Fruit fly (Drosophila melanogaster) whole organism, embryonic: ENCODE data around the gene CG5727.

Experiments
- Adf1 ChIP-seq: fragments of 200-800 bp; sonication (Bioruptor generic); IDR thresholded peaks from 2 replicates; pipeline ENCODE4 v1.3.6; 2022; ENCODE audit warnings: missing biosample characterization, missing genetic modification characterization
- BEAF-32 ChIP-seq: fragments of 200-800 bp; sonication (Bioruptor generic); optimal IDR thresholded peaks from 3 replicates; lab custom pipeline; 2017; ENCODE audit warnings: missing biosample characterization, missing genetic modification characterization, mild to moderate bottlenecking, moderate library complexity, missing genetic modification reagents
- CG1024 ChIP-seq: fragments of 200-800 bp; sonication (Bioruptor generic); IDR thresholded peaks from 2 replicates; pipeline ENCODE4 v1.3.6; 2022; ENCODE audit warnings: missing biosample characterization, missing genetic modification characterization
- CG10274 ChIP-seq: fragments of 200-800 bp; sonication (Bioruptor generic); optimal IDR thresholded peaks from 3 replicates; lab custom pipeline; 2017; ENCODE audit warnings: missing biosample characterization, mild to moderate bottlenecking, missing genetic modification characterization
- CG11398 ChIP-seq: fragments of 200-800 bp; sonication (Bioruptor generic); optimal IDR thresholded peaks from 2 replicates; lab custom pipeline; 2016; ENCODE audit warnings: missing biosample characterization, missing genetic modification characterization
- CG11456 ChIP-seq: fragments of 200-800 bp; sonication (Bioruptor generic); IDR thresholded peaks from 3 replicates; pipeline ENCODE4 v1.3.6; 2022; ENCODE audit warnings: missing biosample characterization, missing genetic modification characterization
- CG12104 ChIP-seq: fragments of 200-800 bp; sonication (Bioruptor generic); optimal IDR thresholded peaks from 3 replicates; lab custom pipeline; 2016; ENCODE audit warnings: missing biosample characterization, missing genetic modification characterization
- CG12659 ChIP-seq: fragments of 200-800 bp; sonication (Bioruptor generic); optimal IDR thresholded peaks from 3 replicates; lab custom pipeline; 2017; ENCODE audit warnings: mild to moderate bottlenecking, missing biosample characterization, missing genetic modification reagents, missing genetic modification characterization
- CG12942 ChIP-seq: fragments of 200-800 bp; sonication (Bioruptor generic); optimal IDR thresholded peaks from 3 replicates; lab custom pipeline; 2016; ENCODE audit warnings: missing biosample characterization, missing genetic modification characterization
- CG13287 ChIP-seq: fragments of 200-800 bp; sonication (Bioruptor generic); IDR thresholded peaks from 2 replicates; pipeline ENCODE4 v1.3.6; 2022; ENCODE audit warnings: missing biosample characterization, missing genetic modification characterization; ENCODE audit not compliant: partially characterized antibody
- CG14710 ChIP-seq: fragments of 200-800 bp; sonication (Bioruptor generic); optimal IDR thresholded peaks from 3 replicates; lab custom pipeline; 2019; ENCODE audit warnings: missing biosample characterization, mild to moderate bottlenecking, missing genetic modification characterization, moderate library complexity
- CG15073 ChIP-seq: fragments of 200-800 bp; sonication (Bioruptor generic); optimal IDR thresholded peaks from 2 replicates; lab custom pipeline; 2016; ENCODE audit warnings: missing biosample characterization, missing genetic modification characterization
- CG16813 ChIP-seq: fragments of 200-800 bp; sonication (Bioruptor generic); IDR thresholded peaks from 3 replicates; pipeline ENCODE4 v1.3.6; 2022; ENCODE audit warnings: missing biosample characterization, missing genetic modification characterization; ENCODE audit not compliant: partially characterized antibody
- CG17802 ChIP-seq: fragments of 200-800 bp; sonication (Bioruptor generic); optimal IDR thresholded peaks from 2 replicates; lab custom pipeline; 2018; ENCODE audit warnings: missing biosample characterization, mild to moderate bottlenecking, missing genetic modification characterization, moderate library complexity
- CG18764 ChIP-seq: fragments of 200-800 bp; sonication (Bioruptor generic); optimal IDR thresholded peaks from 3 replicates; lab custom pipeline; 2016; ENCODE audit warnings: missing biosample characterization, missing genetic modification characterization
- CG30020 ChIP-seq: fragments of 200-800 bp; optimal IDR thresholded peaks from 2 replicates; lab custom pipeline; 2019; ENCODE audit warnings: missing biosample characterization, mild to moderate bottlenecking, missing genetic modification characterization, moderate library complexity
- CG3065 ChIP-seq: fragments of 200-800 bp; sonication (Bioruptor generic); optimal IDR thresholded peaks from 2 replicates; lab custom pipeline; 2016; ENCODE audit warnings: missing biosample characterization, missing genetic modification characterization
- CG3281 ChIP-seq: fragments of 200-800 bp; sonication (Bioruptor generic); optimal IDR thresholded peaks from 3 replicates; lab custom pipeline; 2017; ENCODE audit warnings: missing biosample characterization, mild to moderate bottlenecking, missing genetic modification characterization
- CG3726 ChIP-seq: fragments of 200-800 bp; sonication (Bioruptor generic); IDR thresholded peaks from 3 replicates; pipeline ENCODE4, ENCODE4 v1.3.6; 2022; ENCODE audit warnings: missing biosample characterization, missing genetic modification characterization
- CG7963 ChIP-seq: fragments of 200-800 bp; sonication (Bioruptor generic); IDR thresholded peaks from 3 replicates; pipeline ENCODE4 v1.3.6; 2022; ENCODE audit warnings: missing biosample characterization, missing genetic modification characterization; ENCODE audit not compliant: partially characterized antibody
- CG8359 ChIP-seq: fragments of 200-800 bp; sonication (Bioruptor generic); optimal IDR thresholded peaks from 2 replicates; lab custom pipeline; 2017; ENCODE audit warnings: missing biosample characterization, mild to moderate bottlenecking, missing genetic modification characterization, borderline replicate concordance
- CG8388 ChIP-seq: fragments of 200-800 bp; sonication (Bioruptor generic); optimal IDR thresholded peaks from 2 replicates; lab custom pipeline; 2019; ENCODE audit warnings: missing biosample characterization, mild to moderate bottlenecking, missing genetic modification characterization, moderate library complexity
- CG9437 ChIP-seq: fragments of 200-800 bp; sonication (Bioruptor generic); optimal IDR thresholded peaks from 2 replicates; lab custom pipeline; 2018; ENCODE audit warnings: missing biosample characterization, mild to moderate bottlenecking, missing genetic modification characterization
- Chrac-16 ChIP-seq: fragments of 200-800 bp; sonication (Bioruptor generic); optimal IDR thresholded peaks from 3 replicates; lab custom pipeline; 2016; ENCODE audit warnings: missing biosample characterization, missing genetic modification characterization
- Dip2 ChIP-seq: fragments of 200-800 bp; sonication (Bioruptor generic); IDR thresholded peaks from 2 replicates; pipeline ENCODE4 v1.3.6; 2022; ENCODE audit warnings: missing biosample characterization, missing genetic modification characterization
- Fer2 ChIP-seq: fragments of 200-800 bp; sonication (Bioruptor generic); optimal IDR thresholded peaks from 2 replicates; lab custom pipeline; 2018; ENCODE audit warnings: missing biosample characterization, mild to moderate bottlenecking, missing genetic modification characterization, moderate library complexity
- HHEX ChIP-seq: fragments of 200-800 bp; sonication (Bioruptor generic); optimal IDR thresholded peaks from 3 replicates; lab custom pipeline; 2017; ENCODE audit warnings: missing biosample characterization, mild to moderate bottlenecking, missing genetic modification characterization, missing genetic modification reagents
- HLH3B ChIP-seq: fragments of 200-800 bp; sonication (Bioruptor generic); IDR thresholded peaks from 2 replicates; pipeline ENCODE4 v1.3.6; 2022; ENCODE audit warnings: missing biosample characterization, missing genetic modification characterization
- Kr ChIP-seq: fragments of 200-800 bp; sonication (Bioruptor generic); optimal IDR thresholded peaks from 2 replicates; lab custom pipeline; 2017; ENCODE audit warnings: missing biosample characterization, mild to moderate bottlenecking, missing genetic modification characterization
- Lhr ChIP-seq: fragments of 200-800 bp; sonication (Bioruptor generic); optimal IDR thresholded peaks from 3 replicates; lab custom pipeline; 2017; ENCODE audit warnings: mild to moderate bottlenecking, missing biosample characterization, missing genetic modification reagents, missing genetic modification characterization
- PHDP ChIP-seq: fragments of 200-800 bp; sonication (Bioruptor generic); optimal IDR thresholded peaks from 3 replicates; lab custom pipeline; 2018; ENCODE audit warnings: missing biosample characterization, mild to moderate bottlenecking, missing genetic modification characterization, moderate library complexity
- Sry-δ ChIP-seq: fragments of 200-800 bp; sonication (Bioruptor generic); optimal IDR thresholded peaks from 2 replicates; lab custom pipeline; 2016; ENCODE audit warnings: missing biosample characterization, missing genetic modification characterization
- bsh ChIP-seq, 2 experiments: fragments of 200-800 bp; sonication (Bioruptor generic); optimal IDR thresholded peaks; 2 replicates each; lab custom pipeline; 2017 to 2018; ENCODE audit warnings: mild to moderate bottlenecking in 2 of 2, missing biosample characterization in 2 of 2, missing genetic modification characterization in 2 of 2, moderate library complexity in 1 of 2
- ci ChIP-seq: fragments of 200-800 bp; sonication (Bioruptor generic); IDR thresholded peaks from 3 replicates; pipeline ENCODE4 v1.3.6; 2022; ENCODE audit warnings: missing biosample characterization, missing genetic modification characterization
- dmrt11E ChIP-seq: fragments of 200-800 bp; sonication (Bioruptor generic); optimal IDR thresholded peaks from 3 replicates; lab custom pipeline; 2018; ENCODE audit warnings: missing biosample characterization, mild to moderate bottlenecking, missing genetic modification characterization, moderate library complexity
- kay ChIP-seq: fragments of 200-800 bp; sonication (Bioruptor generic); optimal IDR thresholded peaks from 2 replicates; lab custom pipeline; 2016; ENCODE audit warnings: missing biosample characterization, missing genetic modification characterization
- lmd ChIP-seq: fragments of 200-800 bp; sonication (Bioruptor generic); IDR thresholded peaks from 2 replicates; pipeline ENCODE4 v1.3.6; 2022; ENCODE audit warnings: missing biosample characterization, missing genetic modification characterization
- lola ChIP-seq, 3 experiments: fragments of >200 bp in 2 of 3; fragments of 200-800 bp in 1 of 3; sonication (Bioruptor generic) in 1 of 3; optimal IDR thresholded peaks; 2 replicates each; lab custom pipeline; 2017 to 2019; ENCODE audit warnings: missing biosample characterization in 3 of 3, missing genetic modification characterization in 3 of 3, mild to moderate bottlenecking in 1 of 3, moderate library complexity in 1 of 3
- nmo ChIP-seq: fragments of 200-800 bp; sonication (Bioruptor generic); optimal IDR thresholded peaks from 2 replicates; lab custom pipeline; 2018; ENCODE audit warnings: missing biosample characterization, mild to moderate bottlenecking, missing genetic modification characterization, moderate library complexity
- org-1 ChIP-seq: fragments of 200-800 bp; sonication (Bioruptor generic); optimal IDR thresholded peaks from 2 replicates; lab custom pipeline; 2017; ENCODE audit warnings: missing biosample characterization, missing genetic modification characterization
- peb ChIP-seq: fragments of 200-800 bp; sonication (Bioruptor generic); IDR thresholded peaks from 2 replicates; pipeline ENCODE4 v1.3.6; 2022; ENCODE audit warnings: missing biosample characterization, missing genetic modification characterization
- phol ChIP-seq: fragments of 200-800 bp; sonication (Bioruptor generic); optimal IDR thresholded peaks from 3 replicates; lab custom pipeline; 2018; ENCODE audit warnings: missing biosample characterization, mild to moderate bottlenecking, missing genetic modification characterization, moderate library complexity
- pzg ChIP-seq: fragments of 200-800 bp; sonication (Bioruptor generic); optimal IDR thresholded peaks from 3 replicates; lab custom pipeline; 2018; ENCODE audit warnings: missing biosample characterization, mild to moderate bottlenecking, missing genetic modification characterization, moderate library complexity
- run ChIP-seq: fragments of 200-800 bp; sonication (Bioruptor generic); optimal IDR thresholded peaks from 3 replicates; lab custom pipeline; 2018; ENCODE audit warnings: missing biosample characterization, mild to moderate bottlenecking, missing genetic modification characterization
- sd ChIP-seq: fragments of 200-800 bp; sonication (Bioruptor generic); optimal IDR thresholded peaks from 3 replicates; lab custom pipeline; 2018; ENCODE audit warnings: missing biosample characterization, mild to moderate bottlenecking, missing genetic modification characterization, moderate library complexity
- sens-2 ChIP-seq: fragments of 200-800 bp; sonication (Bioruptor generic); IDR thresholded peaks from 2 replicates; pipeline ENCODE4 v1.3.6; 2022; ENCODE audit warnings: missing biosample characterization, missing genetic modification characterization
- twi ChIP-seq: fragments of 200-800 bp; optimal IDR thresholded peaks from 2 replicates; lab custom pipeline; 2019; ENCODE audit warnings: missing biosample characterization, mild to moderate bottlenecking, missing genetic modification characterization, moderate library complexity

Gene CG5727

DNA sequence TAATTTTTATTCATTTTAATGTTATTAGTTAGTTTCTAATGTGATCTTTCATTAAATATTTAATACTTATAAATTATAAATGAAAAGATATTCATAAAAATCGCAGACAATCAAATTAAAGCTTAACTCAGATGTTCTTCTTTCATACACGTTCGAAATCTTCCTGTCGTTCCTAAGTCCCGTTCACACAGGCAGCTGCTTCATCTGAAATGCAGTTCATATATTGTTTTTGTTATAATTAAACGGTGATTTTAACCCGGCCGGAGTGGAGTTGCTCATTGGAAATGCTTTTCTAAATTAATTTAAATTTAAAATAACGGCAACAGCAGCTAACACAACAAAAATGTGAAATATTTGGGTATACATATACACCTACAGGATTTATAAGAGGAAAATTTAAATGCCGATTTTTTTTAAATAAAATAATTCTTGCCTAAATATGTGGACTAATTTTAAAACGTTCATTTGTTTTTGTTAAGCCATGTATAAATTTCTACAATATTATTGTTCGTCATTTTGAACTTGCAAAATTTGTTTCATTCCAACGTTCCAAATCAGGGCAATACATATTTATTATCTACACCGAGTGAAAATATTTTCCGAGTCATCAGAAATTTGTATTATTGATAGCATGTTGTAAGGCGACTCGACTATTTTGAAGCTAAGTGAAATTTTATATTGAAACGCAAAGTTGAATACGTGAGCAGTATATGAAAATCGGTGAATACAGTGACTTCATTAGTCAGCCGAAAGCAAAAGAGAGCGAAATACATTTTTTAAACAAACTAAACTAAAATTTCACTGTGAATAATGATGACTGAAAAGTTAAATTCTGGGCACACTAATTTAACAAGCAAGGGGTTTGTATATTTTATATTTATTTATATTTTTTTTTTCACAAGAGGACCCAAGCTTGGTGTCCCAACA is 28.5 kb upstream of the CG5727 start, which contains the start of gene me31B (continued):
- no peak for TF ChIP-seq PHDP
- TF ChIP-seq BEAF-32: peak; percentile 27
- peak; percentile 93 for TF ChIP-seq CG1024 (GFP tag; lab: Robert Waterston, UW)
- TF ChIP-seq CG10274: no peak
- TF ChIP-seq Dip2: no peak
- TF ChIP-seq dmrt11E (tag; lab: Kevin White, UChicago): peak; percentile 14
- peak; percentile 97 for TF ChIP-seq CG11398 (GFP tag; lab: Kevin White, UChicago)
- TF ChIP-seq CG12104 (GFP tag; lab: Kevin White, UChicago): no peak
- peak; percentile 100 for TF ChIP-seq CG30020 (tag; lab: Kevin White, UChicago)
- TF ChIP-seq CG13287 (GFP tag; lab: Robert Waterston, UW): no peak
- TF ChIP-seq sd (tag; lab: Kevin White, UChicago): peak; percentile 15
- TF ChIP-seq CG15073: no peak
- TF ChIP-seq CG3726 (GFP tag; lab: Robert Waterston, UW): no peak
- TF ChIP-seq CG3281 (GFP tag; lab: Kevin White, UChicago): no peak
- TF ChIP-seq lola (GFP tag; optimal IDR thresholded peaks at IDR 0.05; lab: Kevin White, UChicago): peak in 1 of 3 experiments; percentile 26
- peak; percentile 61 for TF ChIP-seq nmo (GFP tag; lab: Kevin White, UChicago)
- TF ChIP-seq CG11456 (GFP tag; lab: Robert Waterston, UW): no peak
- TF ChIP-seq lmd (GFP tag; lab: Robert Waterston, UW): no peak
- TF ChIP-seq CG16813 (GFP tag; lab: Robert Waterston, UW): no peak
- TF ChIP-seq peb (GFP tag; lab: Robert Waterston, UW): no peak
- TF ChIP-seq Fer2: no peak
- TF ChIP-seq CG14710: peak; percentile 33
- peak; percentile 7 for TF ChIP-seq Lhr (GFP tag; lab: Kevin White, UChicago)
- no peak for TF ChIP-seq sens-2 (GFP tag; lab: Robert Waterston, UW)
- TF ChIP-seq ci (GFP tag; lab: Robert Waterston, UW): no peak
- no peak for TF ChIP-seq CG18764 (GFP tag; lab: Kevin White, UChicago)
- no peak for TF ChIP-seq HLH3B (GFP tag; lab: Robert Waterston, UW)
- no peak for TF ChIP-seq org-1 (GFP tag; lab: Kevin White, UChicago)
- TF ChIP-seq pzg: peak; percentile 40
- TF ChIP-seq CG3065 (GFP tag; lab: Kevin White, UChicago): no peak
- no peak for TF ChIP-seq Kr
- peak; percentile 60 for TF ChIP-seq phol (tag; lab: Kevin White, UChicago)
- peak; percentile 49 for TF ChIP-seq CG12659
- TF ChIP-seq CG7963: no peak
- no peak for TF ChIP-seq CG8388 (GFP tag; lab: Kevin White, UChicago)
- no peak for TF ChIP-seq Chrac-16 (GFP tag; lab: Kevin White, UChicago)
- peak; percentile 96 for TF ChIP-seq CG17802 (tag; lab: Kevin White, UChicago)
- peak; percentile 14 for TF ChIP-seq twi (tag; lab: Kevin White, UChicago)
- peak; percentile 38 for TF ChIP-seq CG12942 (GFP tag; lab: Kevin White, UChicago)
- TF ChIP-seq bsh (GFP tag; optimal IDR thresholded peaks at IDR 0.05; lab: Kevin White, UChicago): no peak
- TF ChIP-seq kay: no peak
- TF ChIP-seq CG9437 (GFP tag; lab: Kevin White, UChicago): no peak
- peak; percentile 1 for TF ChIP-seq Sry-δ (GFP tag; lab: Kevin White, UChicago)
- peak; percentile 3 for TF ChIP-seq CG8359 (GFP tag; lab: Kevin White, UChicago)
- no peak for TF ChIP-seq Adf1
- no peak for TF ChIP-seq run (tag; lab: Kevin White, UChicago)
- TF ChIP-seq HHEX (GFP tag; lab: Kevin White, UChicago): no peak
